Fruit fly (Drosophila melanogaster) S2 (cell line): ENCODE results near the gene Shawn.

Experiments
- CG8478 ChIP-seq: fragments of >200 bp; optimal IDR thresholded peaks from 2 replicates; lab custom pipeline; 2018
- CTCF ChIP-seq, 2 experiments: fragments of >200 bp; optimal IDR thresholded peaks; 2 replicates each; lab custom pipeline; 2018

dm6 chrX:19608042-19608609, 3.2 kb upstream of the Shawn start:
- TF ChIP-seq CTCF (optimal IDR thresholded peaks at IDR 0.05; lab: Kevin White, UChicago) (no peak), CG8478 (lab: Kevin White, UChicago) (no peak)
